Worm (Caenorhabditis elegans) whole organism, L4/young adult: ENCODE results near the gene npl-4.2.

Experiments used
- dao-5 ChIP-seq: sonication (generic microtip); optimal IDR thresholded peaks from 2 replicates; lab custom pipeline; 2016; ENCODE audit warnings: missing genotype, missing genetic modification characterization, moderate library complexity, missing compliant biosample characterization
- him-1 ChIP-seq: sonication (generic microtip); optimal IDR thresholded peaks from 2 replicates; lab custom pipeline; 2016; ENCODE audit warnings: missing genotype, missing genetic modification reagents, missing genetic modification characterization, missing compliant biosample characterization

DNA sequence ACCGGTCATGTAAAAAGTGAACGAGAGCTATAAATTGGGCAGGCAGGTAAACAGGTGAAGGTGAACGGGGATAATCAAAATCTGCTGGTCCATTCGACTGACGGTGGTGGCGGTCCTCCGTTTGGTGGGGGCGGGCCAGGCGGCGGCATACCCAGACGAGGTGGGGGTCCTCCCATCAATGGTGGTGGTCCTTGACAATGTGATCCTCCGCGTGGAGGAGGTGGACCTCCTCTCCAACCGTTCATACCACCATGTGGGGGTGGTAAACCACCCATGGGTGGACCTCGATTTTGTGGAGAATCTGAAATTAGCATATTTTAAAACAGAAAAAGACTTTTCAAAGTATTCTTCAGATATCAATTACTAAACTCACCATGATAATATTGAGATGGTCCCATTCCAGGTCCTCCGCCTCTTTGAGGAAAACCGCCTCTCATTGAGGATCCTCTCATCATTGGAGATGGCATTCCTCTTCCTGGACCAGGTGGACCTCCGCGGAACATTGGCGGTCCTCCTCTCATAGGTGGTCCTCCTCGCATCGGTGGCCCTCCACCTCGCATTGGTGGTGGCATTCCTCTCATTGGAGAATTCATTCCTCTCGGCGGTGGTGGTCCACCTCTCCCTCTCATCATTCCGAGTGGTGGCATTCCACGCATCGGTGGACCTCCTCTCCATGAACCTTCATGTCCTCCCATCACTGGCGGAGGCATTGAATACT lies 17.8 kb downstream of the npl-4.2 start:
- TF ChIP-seq him-1 (tag; lab: Kevin White, UChicago) (no peak), dao-5 (no peak)
